Fruit fly (Drosophila melanogaster): ENCODE results near the gene mbo.

Gene mbo

DNA sequence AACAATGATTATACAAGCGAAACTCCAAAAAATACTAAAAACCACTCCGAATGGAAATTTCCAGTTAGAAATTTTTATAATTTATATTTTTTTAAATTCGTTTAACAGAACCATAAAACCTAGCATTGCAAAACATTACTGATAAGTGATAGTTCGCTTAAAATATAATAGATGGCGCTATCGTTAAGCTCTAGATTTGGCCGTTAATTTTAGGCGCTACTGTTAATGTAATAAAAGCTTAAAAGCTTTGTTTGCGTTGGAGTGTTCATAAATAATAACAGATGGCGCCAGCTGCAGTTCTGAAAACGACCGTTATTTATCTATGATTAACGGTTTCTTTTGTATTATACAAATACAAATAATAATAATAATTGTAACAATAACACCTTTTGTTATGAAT is 44.9 kb upstream of the mbo start (continued):
- no peak for TF ChIP-seq trem (tag; optimal IDR thresholded peaks at IDR 0.05)
- TF ChIP-seq ci (GFP tag; IDR thresholded peaks at IDR 0.05), result peak; percentile 23; the same call in 1 of the 3 replicates
- TF ChIP-seq CG10565 (GFP tag; optimal IDR thresholded peaks at IDR 0.05), result no peak
- peak; percentile 22 for TF ChIP-seq unpg (GFP tag; optimal IDR thresholded peaks at IDR 0.05)
- TF ChIP-seq gem (tag; optimal IDR thresholded peaks at IDR 0.05), result peak; percentile 39
- TF ChIP-seq Xbp1 (GFP tag; optimal IDR thresholded peaks at IDR 0.05), result peak; percentile 24
- TF ChIP-seq CG12071 (GFP tag; optimal IDR thresholded peaks at IDR 0.05), result no peak
- TF ChIP-seq caup (GFP tag; optimal IDR thresholded peaks at IDR 0.05; ENCODE audit: severe bottlenecking), result peak; percentile 6
- no peak for TF ChIP-seq Ssrp (tag; optimal IDR thresholded peaks at IDR 0.05)
- TF ChIP-seq CG17359 (tag; optimal IDR thresholded peaks at IDR 0.05), result peak; percentile 45
- peak; percentile 20 for TF ChIP-seq CG15514 (GFP tag; optimal IDR thresholded peaks at IDR 0.05)
- no peak for TF ChIP-seq Side (GFP tag; optimal IDR thresholded peaks at IDR 0.05)
- TF ChIP-seq lmd (GFP tag; IDR thresholded peaks at IDR 0.05), result no peak
- TF ChIP-seq Sox102F (GFP tag; optimal IDR thresholded peaks at IDR 0.05), result peak; percentile 28
- peak; percentile 9 for TF ChIP-seq Dp (GFP tag; optimal IDR thresholded peaks at IDR 0.05)
- TF ChIP-seq eyg (GFP tag; optimal IDR thresholded peaks at IDR 0.05), result no peak
- TF ChIP-seq Dek (tag; optimal IDR thresholded peaks at IDR 0.05), result no peak
- peak; percentile 33 for TF ChIP-seq CG11504 (tag; optimal IDR thresholded peaks at IDR 0.05)
- peak; percentile 29 for TF ChIP-seq Nf-YC (tag; optimal IDR thresholded peaks at IDR 0.05)
- peak; percentile 68 for TF ChIP-seq lbe (GFP tag; optimal IDR thresholded peaks at IDR 0.05)
- TF ChIP-seq CG18262 (tag; optimal IDR thresholded peaks at IDR 0.05), result peak; percentile 24
- no peak for TF ChIP-seq CG18619 (GFP tag; optimal IDR thresholded peaks at IDR 0.05)
- peak; percentile 10 for TF ChIP-seq sug (tag; optimal IDR thresholded peaks at IDR 0.05)
- TF ChIP-seq CG32772 (GFP tag; IDR thresholded peaks at IDR 0.05), result no peak
- peak; percentile 23 for TF ChIP-seq PHDP (tag; optimal IDR thresholded peaks at IDR 0.05)
- peak; percentile 30; the same call in 1 of the 2 replicates for TF ChIP-seq NFAT (GFP tag; IDR thresholded peaks at IDR 0.05)
- TF ChIP-seq Deaf1 (tag; optimal IDR thresholded peaks at IDR 0.05), result peak; percentile 10
- TF ChIP-seq Blimp-1 (GFP tag; optimal IDR thresholded peaks at IDR 0.05), result peak; percentile 26
- peak in 1 of 2 experiments; percentile 37 for TF ChIP-seq Pdp1 (GFP tag; optimal IDR thresholded peaks at IDR 0.05)
- TF ChIP-seq stwl (tag; optimal IDR thresholded peaks at IDR 0.05), result no peak
- peak in 1 of 2 experiments; percentile 15 for TF ChIP-seq dpn (GFP tag; optimal IDR thresholded peaks at IDR 0.05)
- peak; percentile 2 for TF ChIP-seq CG30403 (GFP tag; optimal IDR thresholded peaks at IDR 0.05)
- peak; percentile 68; the same call in 2 of the 3 replicates for TF ChIP-seq CG11456 (GFP tag; IDR thresholded peaks at IDR 0.05)
- peak; percentile 54 for TF ChIP-seq grau (tag; optimal IDR thresholded peaks at IDR 0.05)
- TF ChIP-seq chinmo (GFP tag; IDR thresholded peaks at IDR 0.05; ENCODE audit: partially characterized antibody), result peak; percentile 53; the same call in 1 of the 4 replicates
- no peak for TF ChIP-seq CG12391 (tag; optimal IDR thresholded peaks at IDR 0.05)
- no peak for TF ChIP-seq CG8290 (GFP tag; optimal IDR thresholded peaks at IDR 0.05)
- TF ChIP-seq CG8290 (tag; optimal IDR thresholded peaks at IDR 0.05), result peak in 1 of 2 experiments; percentile 21
- peak; percentile 80 for TF ChIP-seq Med (GFP tag)
- peak; percentile 29 for TF ChIP-seq CG7839 (tag; optimal IDR thresholded peaks at IDR 0.05)
- TF ChIP-seq Elba2 (GFP tag; optimal IDR thresholded peaks at IDR 0.05), result no peak
- no peak for TF ChIP-seq schlank (tag; optimal IDR thresholded peaks at IDR 0.05)
- peak; percentile 18 for TF ChIP-seq CG2712 (tag; optimal IDR thresholded peaks at IDR 0.05)
- TF ChIP-seq HmgZ (tag; optimal IDR thresholded peaks at IDR 0.05), result peak; percentile 2
- TF ChIP-seq B-H2 (GFP tag; optimal IDR thresholded peaks at IDR 0.05), result peak; percentile 25
- peak; percentile 36 for TF ChIP-seq Meics (GFP tag; optimal IDR thresholded peaks at IDR 0.05)
- no peak for TF ChIP-seq CG18764 (GFP tag; optimal IDR thresholded peaks at IDR 0.05)
- peak; percentile 3 for TF ChIP-seq CG17385 (GFP tag; optimal IDR thresholded peaks at IDR 0.05)
- peak in 1 of 2 experiments; percentile 16 for TF ChIP-seq Hr51 (GFP tag; optimal IDR thresholded peaks at IDR 0.05)
